Fruit fly (Drosophila melanogaster): ENCODE data around the gene Pomp.

The Pomp gene

DNA sequence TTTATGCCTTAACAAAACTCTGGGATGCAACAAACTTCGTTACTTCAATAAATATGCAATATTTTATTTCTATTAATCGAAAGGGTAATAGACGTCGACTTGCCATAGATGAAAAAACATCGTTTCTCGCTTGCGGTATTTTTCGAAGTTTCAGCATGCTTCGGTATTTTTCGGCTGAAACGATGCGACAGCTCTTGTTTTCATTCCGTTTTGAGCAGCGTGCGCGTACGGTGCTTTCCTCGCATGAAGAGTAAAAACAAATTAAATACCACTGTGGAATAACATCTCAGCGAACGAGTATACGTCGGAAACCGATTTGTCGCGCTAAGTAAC, 10.0 kb downstream of the Pomp start, which contains the start of gene CG9328 (continued):
- TF ChIP-seq psq (GFP tag; optimal IDR thresholded peaks at IDR 0.05) (peak; percentile 2), CG10321 (GFP tag; IDR thresholded peaks at IDR 0.05) (no peak), Poxn (GFP tag; IDR thresholded peaks at IDR 0.05) (no peak), CG14667 (GFP tag; IDR thresholded peaks at IDR 0.05) (no peak), CG7839 (tag; optimal IDR thresholded peaks at IDR 0.05) (peak; percentile 25), CG11696 (GFP tag; IDR thresholded peaks at IDR 0.05) (no peak), Atf3 (GFP tag; optimal IDR thresholded peaks at IDR 0.05) (no peak), tx (GFP tag; optimal IDR thresholded peaks at IDR 0.05) (no peak), kni (GFP tag; optimal IDR thresholded peaks at IDR 0.05) (no peak), Spps (tag; optimal IDR thresholded peaks at IDR 0.05) (peak; percentile 12), CG6654 (GFP tag; optimal IDR thresholded peaks at IDR 0.05) (no peak), CG32772 (GFP tag; IDR thresholded peaks at IDR 0.05) (no peak), CG7928 (GFP tag; optimal IDR thresholded peaks at IDR 0.05) (no peak), CG32532 (GFP tag; IDR thresholded peaks at IDR 0.05) (peak; percentile 54; the same call in 1 of the 2 replicates), eve (GFP tag; optimal IDR thresholded peaks at IDR 0.05) (no peak), pnt (GFP tag; optimal IDR thresholded peaks at IDR 0.05) (no peak), Eip74EF (GFP tag; optimal IDR thresholded peaks at IDR 0.05) (peak in 1 of 2 experiments; percentile 44), shn (GFP tag; optimal IDR thresholded peaks at IDR 0.05) (peak; percentile 33), hb (GFP tag; IDR thresholded peaks at IDR 0.05; ENCODE audit: partially characterized antibody) (no peak), trh (GFP tag; optimal IDR thresholded peaks at IDR 0.05) (no peak), Dad (GFP tag; optimal IDR thresholded peaks at IDR 0.05) (no peak), CG42726 (GFP tag; IDR thresholded peaks at IDR 0.05; ENCODE audit: partially characterized antibody) (peak; percentile 62; the same call in 1 of the 2 replicates), CG1832 (GFP tag; optimal IDR thresholded peaks at IDR 0.05) (no peak), CG2712 (tag; optimal IDR thresholded peaks at IDR 0.05) (peak; percentile 51), Ptx1 (GFP tag; IDR thresholded peaks at IDR 0.05) (peak; percentile 27; the same call in 1 of the 2 replicates), CG4328 (GFP tag; optimal IDR thresholded peaks at IDR 0.05) (no peak), CG17186 (GFP tag; optimal IDR thresholded peaks at IDR 0.05) (no peak), sens (GFP tag) (peak; percentile 93), maf-S (GFP tag; optimal IDR thresholded peaks at IDR 0.05) (no peak), bigmax (GFP tag; optimal IDR thresholded peaks at IDR 0.05) (peak; percentile 46), fd3F (GFP tag; optimal IDR thresholded peaks at IDR 0.05) (no peak), ssp (GFP tag; IDR thresholded peaks at IDR 0.05) (no peak), ara (GFP tag; IDR thresholded peaks at IDR 0.05) (peak; percentile 25; the same call in 1 of the 2 replicates), Xrp1 (GFP tag; IDR thresholded peaks at IDR 0.05) (0 out of 2 replicates have a peak, but pooled peaks have one; percentile 60), CG31441 (GFP tag; IDR thresholded peaks at IDR 0.05) (no peak; the same call in 1 of the 2 replicates), MESR4 (GFP tag; optimal IDR thresholded peaks at IDR 0.05) (peak; percentile 52), sim (GFP tag; IDR thresholded peaks at IDR 0.05) (no peak), CG14014 (GFP tag; IDR thresholded peaks at IDR 0.05) (no peak; the same call in 1 of the 2 replicates), Meics (GFP tag; optimal IDR thresholded peaks at IDR 0.05) (peak; percentile 45), Myb (GFP tag; optimal IDR thresholded peaks at IDR 0.05) (peak; percentile 19), Opbp (GFP tag; IDR thresholded peaks at IDR 0.05; ENCODE audit: partially characterized antibody) (peak; percentile 64), dm (GFP tag; optimal IDR thresholded peaks at IDR 0.05) (peak; percentile 55), CG15514 (GFP tag; optimal IDR thresholded peaks at IDR 0.05) (peak; percentile 65), CG4424 (GFP tag; optimal IDR thresholded peaks at IDR 0.05) (peak; percentile 2), D (optimal IDR thresholded peaks at IDR 0.05) (no peak), D (GFP tag; optimal IDR thresholded peaks at IDR 0.05) (no peak), CG12104 (GFP tag; optimal IDR thresholded peaks at IDR 0.05) (no peak), YL-1 (GFP tag; optimal IDR thresholded peaks at IDR 0.05) (no peak), CG11456 (GFP tag; IDR thresholded peaks at IDR 0.05) (peak; percentile 29; the same call in 1 of the 3 replicates), Scr (GFP tag; IDR thresholded peaks at IDR 0.05; ENCODE audit: partially characterized antibody) (peak; percentile 33; the same call in 1 of the 2 replicates), Asciz (GFP tag; optimal IDR thresholded peaks at IDR 0.05) (no peak), CG1602 (GFP tag; optimal IDR thresholded peaks at IDR 0.05) (no peak)
